Fruit fly (Drosophila melanogaster) whole organism, embryonic: ENCODE data around the gene CG44838.

Experiments
- Ada2b ChIP-seq: fragments of 200-800 bp; sonication (Bioruptor generic); IDR thresholded peaks from 2 replicates; pipeline ENCODE4 v1.3.6; 2022; ENCODE audit warnings: missing biosample characterization, missing genetic modification characterization
- Awh ChIP-seq: fragments of 200-800 bp; sonication (Bioruptor generic); IDR thresholded peaks from 2 replicates; pipeline ENCODE4, ENCODE4 v1.3.6; 2022; ENCODE audit warnings: missing biosample characterization, missing genetic modification characterization
- CG11504 ChIP-seq: fragments of 200-800 bp; sonication (Bioruptor generic); optimal IDR thresholded peaks from 3 replicates; lab custom pipeline; 2019; ENCODE audit warnings: missing biosample characterization, mild to moderate bottlenecking, missing genetic modification characterization, moderate library complexity
- CG12219 ChIP-seq: fragments of 200-800 bp; sonication (Bioruptor generic); optimal IDR thresholded peaks from 3 replicates; lab custom pipeline; 2018; ENCODE audit warnings: missing biosample characterization, mild to moderate bottlenecking, missing genetic modification characterization
- CG12236 ChIP-seq: fragments of 200-800 bp; sonication (Bioruptor generic); optimal IDR thresholded peaks from 2 replicates; lab custom pipeline; 2016; ENCODE audit warnings: missing biosample characterization, missing genetic modification characterization
- CG12391 ChIP-seq: fragments of 200-800 bp; sonication (Bioruptor generic); optimal IDR thresholded peaks from 3 replicates; lab custom pipeline; 2018; ENCODE audit warnings: missing biosample characterization, mild to moderate bottlenecking, missing genetic modification characterization, moderate library complexity
- CG12659 ChIP-seq: fragments of 200-800 bp; sonication (Bioruptor generic); optimal IDR thresholded peaks from 3 replicates; lab custom pipeline; 2017; ENCODE audit warnings: mild to moderate bottlenecking, missing biosample characterization, missing genetic modification reagents, missing genetic modification characterization
- CG13894 ChIP-seq: fragments of 200-800 bp; sonication (Bioruptor generic); optimal IDR thresholded peaks from 3 replicates; lab custom pipeline; 2018; ENCODE audit warnings: missing biosample characterization, mild to moderate bottlenecking, missing genetic modification characterization, moderate library complexity
- CG14014 ChIP-seq: fragments of 200-800 bp; sonication (Bioruptor generic); IDR thresholded peaks from 2 replicates; pipeline ENCODE4 v1.3.6; 2022; ENCODE audit warnings: missing biosample characterization, missing genetic modification characterization
- CG15514 ChIP-seq: fragments of 200-800 bp; sonication (Bioruptor generic); optimal IDR thresholded peaks from 3 replicates; lab custom pipeline; 2017; ENCODE audit warnings: missing biosample characterization, missing genetic modification characterization, mild to moderate bottlenecking, moderate library complexity, missing genetic modification reagents
- CG17359 ChIP-seq: fragments of 200-800 bp; sonication (Bioruptor generic); optimal IDR thresholded peaks from 3 replicates; lab custom pipeline; 2018; ENCODE audit warnings: missing biosample characterization, mild to moderate bottlenecking, missing genetic modification characterization, moderate library complexity
- CG18011 ChIP-seq: fragments of 200-800 bp; sonication (Bioruptor generic); optimal IDR thresholded peaks from 2 replicates; lab custom pipeline; 2017; ENCODE audit warnings: missing biosample characterization, missing genetic modification characterization, mild to moderate bottlenecking, moderate library complexity, missing genotype
- CG30020 ChIP-seq: fragments of 200-800 bp; optimal IDR thresholded peaks from 2 replicates; lab custom pipeline; 2019; ENCODE audit warnings: missing biosample characterization, mild to moderate bottlenecking, missing genetic modification characterization, moderate library complexity
- CG42726 ChIP-seq: fragments of 200-800 bp; sonication (Bioruptor generic); IDR thresholded peaks from 2 replicates; pipeline ENCODE4 v1.3.6; 2022; ENCODE audit warnings: missing biosample characterization, missing genetic modification characterization; ENCODE audit not compliant: partially characterized antibody
- CG4282 ChIP-seq: fragments of 200-800 bp; sonication (Bioruptor generic); optimal IDR thresholded peaks from 2 replicates; lab custom pipeline; 2016; ENCODE audit warnings: missing biosample characterization, missing genetic modification characterization
- CG4404 ChIP-seq: fragments of 200-800 bp; sonication (Bioruptor generic); IDR thresholded peaks from 2 replicates; pipeline ENCODE4 v1.3.6; 2022; ENCODE audit warnings: missing biosample characterization, missing genetic modification characterization
- CG7357 ChIP-seq: fragments of 200-800 bp; sonication (Bioruptor generic); IDR thresholded peaks from 3 replicates; pipeline ENCODE4 v1.3.6; 2022; ENCODE audit warnings: missing biosample characterization, missing genetic modification characterization
- CG7839 ChIP-seq: fragments of 200-800 bp; sonication (Bioruptor generic); optimal IDR thresholded peaks from 3 replicates; lab custom pipeline; 2018; ENCODE audit warnings: missing biosample characterization, mild to moderate bottlenecking, missing genetic modification characterization, moderate library complexity
- CG9609 ChIP-seq: fragments of 200-800 bp; sonication (Bioruptor generic); optimal IDR thresholded peaks from 3 replicates; lab custom pipeline; 2016; ENCODE audit warnings: missing biosample characterization, missing genetic modification characterization
- CG9727 ChIP-seq: fragments of 200-800 bp; sonication (Bioruptor generic); optimal IDR thresholded peaks from 3 replicates; lab custom pipeline; 2017; ENCODE audit warnings: missing biosample characterization, mild to moderate bottlenecking, missing genetic modification characterization
- Eip74EF ChIP-seq, 2 experiments: fragments of 200-800 bp in 1 of 2; fragments of >200 bp in 1 of 2; sonication (Bioruptor generic) in 1 of 2; optimal IDR thresholded peaks; 2 replicates each; lab custom pipeline; 2017 to 2019; ENCODE audit warnings: missing biosample characterization in 2 of 2, missing genetic modification characterization in 2 of 2, mild to moderate bottlenecking in 1 of 2, moderate library complexity in 1 of 2
- Ets65A ChIP-seq: fragments of 200-800 bp; sonication (Bioruptor generic); peaks from one replicate; lab custom pipeline; 2016; ENCODE audit warnings: missing biosample characterization, missing genetic modification characterization
- Gsc ChIP-seq: fragments of 200-800 bp; sonication (Bioruptor generic); IDR thresholded peaks from 2 replicates; pipeline ENCODE4 v1.3.6; 2022; ENCODE audit warnings: missing biosample characterization, missing genetic modification characterization
- HmgZ ChIP-seq: fragments of 200-800 bp; sonication (Bioruptor generic); optimal IDR thresholded peaks from 2 replicates; lab custom pipeline; 2018; ENCODE audit warnings: missing biosample characterization, mild to moderate bottlenecking, missing genetic modification characterization
- Hr3 ChIP-seq: fragments of 200-800 bp; sonication (Bioruptor generic); optimal IDR thresholded peaks from 3 replicates; lab custom pipeline; 2016; ENCODE audit warnings: missing biosample characterization, missing genetic modification characterization
- Lhr ChIP-seq: fragments of 200-800 bp; sonication (Bioruptor generic); optimal IDR thresholded peaks from 3 replicates; lab custom pipeline; 2017; ENCODE audit warnings: mild to moderate bottlenecking, missing biosample characterization, missing genetic modification reagents, missing genetic modification characterization
- Mes4 ChIP-seq: fragments of 200-800 bp; sonication (Bioruptor generic); optimal IDR thresholded peaks from 2 replicates; lab custom pipeline; 2016; ENCODE audit warnings: missing biosample characterization, missing genetic modification characterization
- Myb ChIP-seq: fragments of 200-800 bp; sonication (Bioruptor generic); optimal IDR thresholded peaks from 2 replicates; lab custom pipeline; 2016; ENCODE audit warnings: missing biosample characterization, missing genetic modification characterization
- Xbp1 ChIP-seq: fragments of 200-800 bp; sonication (Bioruptor generic); optimal IDR thresholded peaks from 3 replicates; lab custom pipeline; 2016; ENCODE audit warnings: missing biosample characterization, mild to moderate bottlenecking, missing genetic modification characterization
- abd-A ChIP-seq: fragments of 200-800 bp; sonication (Bioruptor generic); optimal IDR thresholded peaks from 3 replicates; lab custom pipeline; 2019; ENCODE audit warnings: missing biosample characterization, mild to moderate bottlenecking, missing genetic modification characterization, moderate library complexity
- ac ChIP-seq: fragments of 200-800 bp; sonication (Bioruptor generic); optimal IDR thresholded peaks from 3 replicates; lab custom pipeline; 2017; ENCODE audit warnings: missing biosample characterization, mild to moderate bottlenecking, missing genetic modification characterization
- ara ChIP-seq: fragments of 200-800 bp; sonication (Bioruptor generic); IDR thresholded peaks from 2 replicates; pipeline ENCODE4 v1.3.6; 2022; ENCODE audit warnings: missing biosample characterization, missing genetic modification characterization
- btn ChIP-seq: fragments of 200-800 bp; sonication (Bioruptor generic); optimal IDR thresholded peaks from 2 replicates; lab custom pipeline; 2016; ENCODE audit warnings: missing biosample characterization, missing genetic modification characterization
- croc ChIP-seq: fragments of 200-800 bp; sonication (Bioruptor generic); conservative IDR thresholded peaks from 3 replicates; pipeline ENCODE4 v1.3.6; 2022; ENCODE audit warnings: missing biosample characterization, missing genetic modification characterization
- da ChIP-seq: fragments of 200-800 bp; sonication (Bioruptor generic); optimal IDR thresholded peaks from 2 replicates; lab custom pipeline; 2016; ENCODE audit warnings: missing biosample characterization, missing genetic modification characterization
- exex ChIP-seq: fragments of 200-800 bp; sonication (Bioruptor generic); optimal IDR thresholded peaks from 4 replicates; lab custom pipeline; 2018; ENCODE audit warnings: missing biosample characterization, mild to moderate bottlenecking, missing genetic modification characterization, moderate library complexity
- inv ChIP-seq: fragments of 200-800 bp; sonication (Bioruptor generic); IDR thresholded peaks from 2 replicates; pipeline ENCODE4 v1.3.6; 2022; ENCODE audit warnings: missing biosample characterization, missing genetic modification characterization; ENCODE audit not compliant: partially characterized antibody
- klu ChIP-seq: fragments of 200-800 bp; sonication (Bioruptor generic); IDR thresholded peaks from 2 replicates; pipeline ENCODE4 v1.3.6; 2022; ENCODE audit warnings: missing biosample characterization, missing genetic modification characterization
- lov ChIP-seq, 2 experiments: fragments of 200-800 bp in 1 of 2; fragments of >200 bp in 1 of 2; sonication (Bioruptor generic) in 1 of 2; IDR thresholded peaks in 1 of 2; optimal IDR thresholded peaks in 1 of 2; 2 replicates in 1 of 2; 3 replicates in 1 of 2; pipeline versions ENCODE4 v1.3.6 to Lab custom; 2017 to 2022; ENCODE audit warnings: missing biosample characterization in 1 of 2, missing genetic modification characterization in 1 of 2
- mld ChIP-seq: fragments of 200-800 bp; sonication (Bioruptor generic); IDR thresholded peaks from 3 replicates; pipeline ENCODE4 v1.3.6; 2022; ENCODE audit warnings: missing biosample characterization, missing genetic modification characterization; ENCODE audit not compliant: partially characterized antibody
- nau ChIP-seq: fragments of 200-800 bp; sonication (Bioruptor generic); optimal IDR thresholded peaks from 3 replicates; lab custom pipeline; 2017; ENCODE audit warnings: missing biosample characterization, mild to moderate bottlenecking, missing genetic modification characterization, missing genetic modification reagents
- nom ChIP-seq: fragments of 200-800 bp; sonication (Bioruptor generic); optimal IDR thresholded peaks from 2 replicates; lab custom pipeline; 2017; ENCODE audit warnings: missing biosample characterization, missing genetic modification characterization, mild to moderate bottlenecking, moderate library complexity, missing genetic modification reagents
- onecut ChIP-seq: fragments of 200-800 bp; sonication (Bioruptor generic); IDR thresholded peaks from 2 replicates; pipeline ENCODE4 v1.3.6; 2022; ENCODE audit warnings: missing biosample characterization, missing genetic modification characterization
- pan ChIP-seq, 4 experiments: fragments of >200 bp in 3 of 4; fragments of 200-800 bp in 1 of 4; sonication (Bioruptor generic) in 1 of 4; optimal IDR thresholded peaks in 3 of 4; IDR thresholded peaks in 1 of 4; 2 replicates each; pipeline versions ENCODE4 v1.3.6 to Lab custom; 2017 to 2022; ENCODE audit warnings: missing biosample characterization in 2 of 4, missing genetic modification characterization in 2 of 4, mixed read lengths in 1 of 4
- salm ChIP-seq: fragments of 200-800 bp; sonication (Bioruptor generic); optimal IDR thresholded peaks from 2 replicates; lab custom pipeline; 2018; ENCODE audit warnings: missing biosample characterization, mild to moderate bottlenecking, missing genetic modification characterization
- seq ChIP-seq: fragments of 200-800 bp; sonication (Bioruptor generic); IDR thresholded peaks from 2 replicates; pipeline ENCODE4 v1.3.6; 2022; ENCODE audit warnings: missing biosample characterization, missing genetic modification characterization
- sima ChIP-seq: fragments of 200-800 bp; sonication (Bioruptor generic); optimal IDR thresholded peaks from 2 replicates; lab custom pipeline; 2016; ENCODE audit warnings: missing biosample characterization, missing genetic modification characterization
- so ChIP-seq: fragments of 200-800 bp; sonication (Bioruptor generic); IDR thresholded peaks from 3 replicates; pipeline ENCODE4 v1.3.6; 2022; ENCODE audit warnings: missing biosample characterization, missing genetic modification characterization
- tin ChIP-seq: fragments of 200-800 bp; sonication (Bioruptor generic); optimal IDR thresholded peaks from 3 replicates; lab custom pipeline; 2016; ENCODE audit warnings: missing biosample characterization, missing genetic modification characterization
- twi ChIP-seq: fragments of 200-800 bp; optimal IDR thresholded peaks from 2 replicates; lab custom pipeline; 2019; ENCODE audit warnings: missing biosample characterization, mild to moderate bottlenecking, missing genetic modification characterization, moderate library complexity

Gene CG44838

dm6 chr3L:9466595-9466994 lies 5.7 kb downstream of the CG44838 start (continued):
- TF ChIP-seq Xbp1 (GFP tag; lab: Kevin White, UChicago) (peak; percentile 11), CG42726 (GFP tag; lab: Robert Waterston, UW) (no peak), croc (no peak), Awh (GFP tag; lab: Robert Waterston, UW) (no peak), nau (GFP tag; lab: Kevin White, UChicago) (no peak), CG14014 (GFP tag; lab: Robert Waterston, UW) (no peak), exex (tag; lab: Kevin White, UChicago) (no peak), CG4404 (GFP tag; lab: Robert Waterston, UW) (no peak), CG17359 (tag; lab: Kevin White, UChicago) (peak; percentile 4), btn (GFP tag; lab: Kevin White, UChicago) (no peak), Ada2b (no peak), lov (optimal IDR thresholded peaks at IDR 0.05; lab: Kevin White, UChicago) (no peak), lov (GFP tag; IDR thresholded peaks at IDR 0.05; lab: Robert Waterston, UW) (no peak), CG11504 (tag; lab: Kevin White, UChicago) (peak; percentile 69), sima (GFP tag; lab: Kevin White, UChicago) (no peak), CG7357 (GFP tag; lab: Robert Waterston, UW) (no peak), Eip74EF (GFP tag; optimal IDR thresholded peaks at IDR 0.05; lab: Kevin White, UChicago) (peak in 1 of 2 experiments; percentile 14), CG9727 (peak; percentile 40), CG15514 (no peak), ara (GFP tag; lab: Robert Waterston, UW) (no peak), nom (GFP tag; lab: Kevin White, UChicago) (no peak), Lhr (GFP tag; lab: Kevin White, UChicago) (no peak), Gsc (GFP tag; lab: Robert Waterston, UW) (no peak), CG7839 (tag; lab: Kevin White, UChicago) (peak; percentile 57), CG12219 (no peak), Myb (GFP tag; lab: Kevin White, UChicago) (no peak), CG4282 (GFP tag; lab: Kevin White, UChicago) (no peak), CG12236 (no peak), CG30020 (tag; lab: Kevin White, UChicago) (no peak), CG12659 (GFP tag; lab: Kevin White, UChicago) (peak; percentile 41), Hr3 (GFP tag; lab: Kevin White, UChicago) (no peak), CG18011 (GFP tag; lab: Kevin White, UChicago) (no peak), da (GFP tag; lab: Kevin White, UChicago) (no peak), CG13894 (no peak), tin (GFP tag; lab: Kevin White, UChicago) (no peak), pan (optimal IDR thresholded peaks at IDR 0.05; lab: Kevin White, UChicago) (no peak), pan (GFP tag; optimal IDR thresholded peaks at IDR 0.05 in 1 of 2, IDR thresholded peaks at IDR 0.05 in 1 of 2) (no peak), Mes4 (GFP tag; lab: Kevin White, UChicago) (no peak), Ets65A (GFP tag; lab: Kevin White, UChicago) (no peak), so (GFP tag; lab: Robert Waterston, UW) (no peak), salm (tag; lab: Kevin White, UChicago) (no peak), CG12391 (tag; lab: Kevin White, UChicago) (peak; percentile 56), abd-A (tag; lab: Kevin White, UChicago) (no peak), klu (GFP tag; lab: Robert Waterston, UW) (no peak), ac (no peak), seq (no peak), inv (GFP tag; lab: Robert Waterston, UW) (no peak), onecut (no peak), twi (tag; lab: Kevin White, UChicago) (no peak), CG9609 (GFP tag; lab: Kevin White, UChicago) (no peak), mld (no peak), HmgZ (no peak)
